Worm (Caenorhabditis elegans): ENCODE results near the gene glt-4.

ce11 chrX:6443373-6443772 is 40.2 kb downstream of the glt-4 start, which contains the start of gene K10C2.7:
- TF ChIP-seq ama-1 (optimal IDR thresholded peaks at IDR 0.05) (no peak), flt-1 (GFP tag; IDR thresholded peaks at IDR 0.05) (no peak), tra-4 (tag; optimal IDR thresholded peaks at IDR 0.05) (no peak), ets-7 (tag; optimal IDR thresholded peaks at IDR 0.05) (no peak), tbx-37 (GFP tag; conservative IDR thresholded peaks at IDR 0.05) (no peak), tbx-11 (GFP tag; IDR thresholded peaks at IDR 0.05) (no peak), ceh-36 (tag; optimal IDR thresholded peaks at IDR 0.05) (no peak), aly-1 (tag; optimal IDR thresholded peaks at IDR 0.05) (no peak), hmbx-1 (tag; optimal IDR thresholded peaks at IDR 0.05) (no peak), scrt-1 (GFP tag; IDR thresholded peaks at IDR 0.05) (no peak), ceh-13 (GFP tag; optimal IDR thresholded peaks at IDR 0.05) (no peak), F13C5.2 (tag; optimal IDR thresholded peaks at IDR 0.05) (no peak)
